Worm (Caenorhabditis elegans): ENCODE measurements around the gene gln-1.

Gene gln-1

DNA sequence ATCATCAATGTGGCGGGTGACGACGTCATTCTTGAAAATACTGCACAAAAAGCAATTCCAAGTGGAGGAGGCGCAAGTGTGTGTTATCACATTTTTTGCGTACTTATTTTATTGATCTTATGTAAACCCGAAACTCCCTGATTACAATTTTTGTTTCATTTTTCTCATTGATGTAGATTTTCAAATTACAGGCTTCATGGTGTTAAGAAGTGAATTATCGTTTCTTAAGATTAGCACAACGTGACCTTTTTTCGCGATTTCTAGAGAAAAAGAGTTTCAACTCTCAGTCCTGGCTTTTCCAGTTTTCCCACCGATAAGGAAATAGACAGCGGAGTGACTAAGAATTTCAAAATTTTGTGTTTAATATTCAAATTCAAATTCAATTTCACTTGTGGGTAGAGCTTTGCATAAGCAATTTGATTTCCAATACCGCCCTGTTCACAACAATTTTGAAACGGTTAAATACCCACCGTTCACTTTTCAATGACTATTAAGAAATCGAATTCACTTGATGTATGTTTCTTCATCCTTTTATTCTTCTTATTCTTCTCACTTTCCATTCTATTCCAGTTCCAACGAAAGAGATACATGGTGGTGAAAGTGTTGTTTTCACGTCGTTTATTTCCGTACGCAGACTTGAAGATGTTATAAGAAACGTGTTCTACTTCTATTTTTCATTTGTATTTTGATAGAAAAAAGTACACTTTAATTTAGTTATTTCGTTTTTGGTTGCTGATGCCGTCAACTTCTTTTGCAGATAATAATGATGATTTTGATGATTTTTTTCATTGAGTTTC lies 31.1 kb upstream of the gln-1 start:
- peak; percentile 94 for TF ChIP-seq blmp-1 (tag; optimal IDR thresholded peaks at IDR 0.05)
- TF ChIP-seq elt-2 (tag; optimal IDR thresholded peaks at IDR 0.05) = peak; percentile 42
- no peak for TF ChIP-seq isw-1 (GFP tag; IDR thresholded peaks at IDR 0.05)

DNA sequence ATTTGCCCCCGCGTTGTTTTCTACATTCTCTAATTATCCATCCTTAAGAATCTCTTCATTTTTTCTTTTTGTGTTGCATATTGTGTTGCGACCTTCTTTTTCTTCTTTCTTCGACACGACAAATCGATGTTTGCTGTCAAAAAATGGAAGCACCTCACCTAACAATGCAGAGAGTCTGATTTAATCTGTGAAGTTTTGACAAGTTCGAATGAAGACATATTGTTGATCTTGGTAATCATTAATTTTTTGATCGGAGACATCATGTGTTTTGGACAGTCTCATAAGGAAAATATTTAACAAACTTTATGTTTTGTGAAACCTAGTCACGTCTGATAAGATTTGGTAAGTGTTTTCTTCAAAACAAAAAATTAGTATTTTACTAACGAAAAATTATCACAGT lies 29.0 kb upstream of the gln-1 start:
- TF ChIP-seq unc-62 (GFP tag; optimal IDR thresholded peaks at IDR 0.05) = no peak
- no peak for TF ChIP-seq efl-3 (GFP tag; optimal IDR thresholded peaks at IDR 0.05)
- no peak for TF ChIP-seq hlh-4 (tag; optimal IDR thresholded peaks at IDR 0.05)
- no peak for TF ChIP-seq nhr-84 (tag; optimal IDR thresholded peaks at IDR 0.05)
- TF ChIP-seq nhr-237 (tag; optimal IDR thresholded peaks at IDR 0.05) = no peak
- no peak for TF ChIP-seq hpl-2 (GFP tag; optimal IDR thresholded peaks at IDR 0.05)
- no peak for TF ChIP-seq aha-1 (tag; optimal IDR thresholded peaks at IDR 0.05)
- TF ChIP-seq mdl-1 (tag; optimal IDR thresholded peaks at IDR 0.05) = no peak
- TF ChIP-seq irx-1 (tag; optimal IDR thresholded peaks at IDR 0.05) = no peak
- no peak for TF ChIP-seq lin-13 (GFP tag; optimal IDR thresholded peaks at IDR 0.05)
- TF ChIP-seq mep-1 (tag; optimal IDR thresholded peaks at IDR 0.05) = no peak
- peak; percentile 84 for TF ChIP-seq nhr-85 (tag)
- no peak for TF ChIP-seq swsn-7 (tag; optimal IDR thresholded peaks at IDR 0.05)
- TF ChIP-seq ztf-4 (tag; optimal IDR thresholded peaks at IDR 0.05) = no peak
- TF ChIP-seq C16A3.4 (tag; optimal IDR thresholded peaks at IDR 0.05) = no peak
- no peak for TF ChIP-seq sptf-1 (tag; optimal IDR thresholded peaks at IDR 0.05)
- TF ChIP-seq pag-3 (tag; optimal IDR thresholded peaks at IDR 0.05; ENCODE audit: borderline replicate concordance, insufficient read depth) = no peak
- no peak for TF ChIP-seq grh-1 (GFP tag; IDR thresholded peaks at IDR 0.05)
- TF ChIP-seq efl-1 (optimal IDR thresholded peaks at IDR 0.05) = no peak
- no peak for TF ChIP-seq efl-1 (GFP tag; optimal IDR thresholded peaks at IDR 0.05 in 1 of 2)
- no peak for TF ChIP-seq ama-1 (optimal IDR thresholded peaks at IDR 0.05)
- no peak for TF ChIP-seq pax-3 (tag; optimal IDR thresholded peaks at IDR 0.05)
- no peak for TF ChIP-seq nhr-47 (tag; optimal IDR thresholded peaks at IDR 0.05)
- no peak for TF ChIP-seq nhr-19 (GFP tag; conservative IDR thresholded peaks at IDR 0.05)
- peak; percentile 16 for TF ChIP-seq snu-23 (GFP tag; optimal IDR thresholded peaks at IDR 0.05)
- no peak for TF ChIP-seq pqm-1 (tag; optimal IDR thresholded peaks at IDR 0.05)
- TF ChIP-seq elt-3 (tag; optimal IDR thresholded peaks at IDR 0.05) = peak in 2 of 6 experiments; percentile 8 to 36
- TF ChIP-seq elt-2 (tag; optimal IDR thresholded peaks at IDR 0.05) = no peak
- no peak for TF ChIP-seq ceh-82 (tag; optimal IDR thresholded peaks at IDR 0.05)
- TF ChIP-seq lin-15B (tag; optimal IDR thresholded peaks at IDR 0.05) = no peak
- TF ChIP-seq lir-3 (tag; optimal IDR thresholded peaks at IDR 0.05; ENCODE audit: poor library complexity) = no peak
- no peak for TF ChIP-seq aly-2 (tag; optimal IDR thresholded peaks at IDR 0.05)
- TF ChIP-seq egl-27 (tag; optimal IDR thresholded peaks at IDR 0.05) = no peak
- no peak for TF ChIP-seq nhr-11 (tag; optimal IDR thresholded peaks at IDR 0.05)
- peak; percentile 55 for TF ChIP-seq nhr-20 (tag; optimal IDR thresholded peaks at IDR 0.05)
- TF ChIP-seq alr-1 (tag; optimal IDR thresholded peaks at IDR 0.05; ENCODE audit: borderline replicate concordance) = no peak
- no peak for TF ChIP-seq dpl-1 (GFP tag; optimal IDR thresholded peaks at IDR 0.05)
- TF ChIP-seq ceh-90 (tag; optimal IDR thresholded peaks at IDR 0.05) = no peak
- peak; percentile 49 for TF ChIP-seq lin-14 (GFP tag; optimal IDR thresholded peaks at IDR 0.05)
- TF ChIP-seq lin-35 (GFP tag; optimal IDR thresholded peaks at IDR 0.05) = peak in 1 of 2 experiments; percentile 13
- TF ChIP-seq F16B12.6 (tag; optimal IDR thresholded peaks at IDR 0.05) = no peak
- TF ChIP-seq Y116A8C.19 (tag; optimal IDR thresholded peaks at IDR 0.05; ENCODE audit: borderline replicate concordance) = no peak
- TF ChIP-seq nhr-12 (tag; optimal IDR thresholded peaks at IDR 0.05) = no peak
- TF ChIP-seq unc-86 (tag; optimal IDR thresholded peaks at IDR 0.05) = no peak
- TF ChIP-seq fkh-8 (tag; optimal IDR thresholded peaks at IDR 0.05) = no peak
- no peak for TF ChIP-seq nhr-90 (tag; optimal IDR thresholded peaks at IDR 0.05; ENCODE audit: poor library complexity)
- peak; percentile 36 for TF ChIP-seq blmp-1 (tag; optimal IDR thresholded peaks at IDR 0.05)
- no peak for TF ChIP-seq ceh-63 (GFP tag; optimal IDR thresholded peaks at IDR 0.05)
- no peak for TF ChIP-seq C34B4.2 (tag; optimal IDR thresholded peaks at IDR 0.05)
